Worm (Caenorhabditis elegans): ENCODE measurements around the gene nlp-80.

DNA sequence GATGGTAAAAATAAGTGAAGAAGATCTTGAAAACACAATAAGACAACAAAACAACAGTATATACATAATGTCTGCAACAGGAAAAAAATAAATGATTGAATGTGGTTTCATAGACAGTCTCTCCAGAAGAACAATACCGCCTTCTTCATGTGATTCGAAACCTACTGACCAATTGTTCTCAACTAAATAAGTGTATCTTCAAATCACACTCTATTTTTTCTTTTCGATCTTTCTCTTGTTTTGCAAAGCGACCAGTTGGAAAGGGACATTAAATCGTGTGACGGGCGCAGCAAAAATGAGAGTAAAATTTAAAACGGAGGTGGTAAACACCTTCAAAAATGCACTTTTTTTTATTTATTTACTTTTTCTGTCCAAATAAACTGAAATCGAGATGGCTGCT, 3.5 kb downstream of the nlp-80 start:
- no peak for TF ChIP-seq aly-2 (tag; optimal IDR thresholded peaks at IDR 0.05)
- TF ChIP-seq nhr-23 (tag; optimal IDR thresholded peaks at IDR 0.05), result peak; percentile 4
- TF ChIP-seq fkh-10 (GFP tag; optimal IDR thresholded peaks at IDR 0.05), result no peak
- no peak for TF ChIP-seq zag-1 (tag; optimal IDR thresholded peaks at IDR 0.05)
- TF ChIP-seq nhr-77 (tag; optimal IDR thresholded peaks at IDR 0.05), result no peak

Measured in whole organism, L3 larva.